Fruit fly (Drosophila melanogaster) whole organism, embryonic: ENCODE measurements around the gene CG18622.

ENCODE experiments used
- Antp ChIP-seq: fragments of 200-800 bp; sonication (Bioruptor generic); optimal IDR thresholded peaks from 3 replicates; lab custom pipeline; 2016; ENCODE audit warnings: missing biosample characterization, missing genetic modification characterization
- Awh ChIP-seq: fragments of 200-800 bp; sonication (Bioruptor generic); IDR thresholded peaks from 2 replicates; pipeline ENCODE4, ENCODE4 v1.3.6; 2022; ENCODE audit warnings: missing biosample characterization, missing genetic modification characterization
- Bdp1 ChIP-seq: fragments of 200-800 bp; sonication (Bioruptor generic); optimal IDR thresholded peaks from 3 replicates; lab custom pipeline; 2016; ENCODE audit warnings: missing biosample characterization, missing genetic modification characterization
- CG10959 ChIP-seq: fragments of 200-800 bp; sonication (Bioruptor generic); IDR thresholded peaks from 2 replicates; pipeline ENCODE4 v1.3.6; 2022; ENCODE audit warnings: missing biosample characterization, missing genetic modification characterization
- CG11696 ChIP-seq: fragments of 200-800 bp; sonication (Bioruptor generic); IDR thresholded peaks from 2 replicates; pipeline ENCODE4 v1.3.6; 2022; ENCODE audit warnings: missing biosample characterization, missing genetic modification characterization
- CG1233 ChIP-seq: fragments of 200-800 bp; sonication (Bioruptor generic); optimal IDR thresholded peaks from 4 replicates; lab custom pipeline; 2018; ENCODE audit warnings: missing biosample characterization, mild to moderate bottlenecking, missing genetic modification characterization
- CG15073 ChIP-seq: fragments of 200-800 bp; sonication (Bioruptor generic); optimal IDR thresholded peaks from 2 replicates; lab custom pipeline; 2016; ENCODE audit warnings: missing biosample characterization, missing genetic modification characterization
- CG15479 ChIP-seq: fragments of 200-800 bp; sonication (Bioruptor generic); optimal IDR thresholded peaks from 3 replicates; lab custom pipeline; 2019; ENCODE audit warnings: missing biosample characterization, mild to moderate bottlenecking, missing genetic modification characterization, moderate library complexity
- CG15514 ChIP-seq: fragments of 200-800 bp; sonication (Bioruptor generic); optimal IDR thresholded peaks from 3 replicates; lab custom pipeline; 2017; ENCODE audit warnings: missing biosample characterization, missing genetic modification characterization, mild to moderate bottlenecking, moderate library complexity, missing genetic modification reagents
- CG18476 ChIP-seq: fragments of 200-800 bp; sonication (Bioruptor generic); optimal IDR thresholded peaks from 2 replicates; lab custom pipeline; 2016; ENCODE audit warnings: missing biosample characterization, mild to moderate bottlenecking, missing genetic modification characterization
- CG2875 ChIP-seq: fragments of 200-800 bp; sonication (Bioruptor generic); optimal IDR thresholded peaks from 2 replicates; lab custom pipeline; 2017; ENCODE audit warnings: missing biosample characterization, mild to moderate bottlenecking, missing genetic modification characterization, missing genetic modification reagents
- CG33213 ChIP-seq: fragments of 200-800 bp; sonication (Bioruptor generic); optimal IDR thresholded peaks from 3 replicates; lab custom pipeline; 2016; ENCODE audit warnings: missing biosample characterization, missing genetic modification characterization
- CG4820 ChIP-seq: fragments of 200-800 bp; sonication (Bioruptor generic); optimal IDR thresholded peaks from 3 replicates; lab custom pipeline; 2016; ENCODE audit warnings: missing biosample characterization, missing genetic modification characterization
- CG7963 ChIP-seq: fragments of 200-800 bp; sonication (Bioruptor generic); IDR thresholded peaks from 3 replicates; pipeline ENCODE4 v1.3.6; 2022; ENCODE audit warnings: missing biosample characterization, missing genetic modification characterization; ENCODE audit not compliant: partially characterized antibody
- CG8478 ChIP-seq: fragments of >200 bp; optimal IDR thresholded peaks from 2 replicates; lab custom pipeline; 2018
- CG9437 ChIP-seq: fragments of 200-800 bp; sonication (Bioruptor generic); optimal IDR thresholded peaks from 2 replicates; lab custom pipeline; 2018; ENCODE audit warnings: missing biosample characterization, mild to moderate bottlenecking, missing genetic modification characterization
- D ChIP-seq, 2 experiments: fragments of 200-800 bp in 1 of 2; fragments of >200 bp in 1 of 2; sonication (Bioruptor generic) in 1 of 2; optimal IDR thresholded peaks; 2 replicates in 1 of 2; 3 replicates in 1 of 2; lab custom pipeline; 2017; ENCODE audit warnings: mild to moderate bottlenecking in 1 of 2, missing biosample characterization in 1 of 2, missing genetic modification characterization in 1 of 2, missing genetic modification reagents in 1 of 2
- GATAe ChIP-seq: fragments of 200-800 bp; sonication (Bioruptor generic); conservative IDR thresholded peaks from 2 replicates; pipeline ENCODE4 v1.3.6; 2022; ENCODE audit warnings: missing biosample characterization, missing genetic modification characterization
- Gsc ChIP-seq: fragments of 200-800 bp; sonication (Bioruptor generic); IDR thresholded peaks from 2 replicates; pipeline ENCODE4 v1.3.6; 2022; ENCODE audit warnings: missing biosample characterization, missing genetic modification characterization
- HLH3B ChIP-seq: fragments of 200-800 bp; sonication (Bioruptor generic); IDR thresholded peaks from 2 replicates; pipeline ENCODE4 v1.3.6; 2022; ENCODE audit warnings: missing biosample characterization, missing genetic modification characterization
- HLH4C ChIP-seq: fragments of 200-800 bp; sonication (Bioruptor generic); IDR thresholded peaks from 3 replicates; pipeline ENCODE4 v1.3.6; 2022; ENCODE audit warnings: missing biosample characterization, missing genetic modification characterization; ENCODE audit not compliant: partially characterized antibody
- HmgD ChIP-seq: fragments of 200-800 bp; sonication (Bioruptor generic); optimal IDR thresholded peaks from 3 replicates; lab custom pipeline; 2016; ENCODE audit warnings: missing biosample characterization, missing genetic modification characterization
- Poxn ChIP-seq: fragments of 200-800 bp; sonication (Bioruptor generic); IDR thresholded peaks from 2 replicates; pipeline ENCODE4 v1.3.6; 2022; ENCODE audit warnings: missing biosample characterization, missing genetic modification characterization
- Sry-δ ChIP-seq: fragments of 200-800 bp; sonication (Bioruptor generic); optimal IDR thresholded peaks from 2 replicates; lab custom pipeline; 2016; ENCODE audit warnings: missing biosample characterization, missing genetic modification characterization
- Trl ChIP-seq, 3 experiments: fragments of >200 bp in 2 of 3; fragments of 200-800 bp in 1 of 3; sonication (Bioruptor generic) in 1 of 3; optimal IDR thresholded peaks; 2 replicates in 1 of 3; 3 replicates in 2 of 3; lab custom pipeline; 2016 to 2017; ENCODE audit warnings: missing biosample characterization in 1 of 3, missing genetic modification characterization in 1 of 3
- Vsx1 ChIP-seq: fragments of 200-800 bp; sonication (Bioruptor generic); optimal IDR thresholded peaks from 2 replicates; lab custom pipeline; 2017; ENCODE audit warnings: missing biosample characterization, mild to moderate bottlenecking, missing genetic modification characterization, missing genetic modification reagents
- YL-1 ChIP-seq: fragments of 200-800 bp; sonication (Bioruptor generic); optimal IDR thresholded peaks from 3 replicates; lab custom pipeline; 2017; ENCODE audit warnings: missing biosample characterization, mild to moderate bottlenecking, missing genetic modification characterization
- amos ChIP-seq: fragments of 200-800 bp; sonication (Bioruptor generic); IDR thresholded peaks from 2 replicates; pipeline ENCODE4 v1.3.6; 2022; ENCODE audit warnings: missing biosample characterization, missing genetic modification characterization; ENCODE audit not compliant: partially characterized antibody
- bowl ChIP-seq: fragments of 200-800 bp; sonication (Bioruptor generic); IDR thresholded peaks from 2 replicates; pipeline ENCODE4 v1.3.6; 2022; ENCODE audit warnings: missing biosample characterization, missing genetic modification characterization
- eve ChIP-seq, 2 experiments: fragments of >200 bp; optimal IDR thresholded peaks; 2 replicates each; lab custom pipeline; 2017; ENCODE audit warnings: missing biosample characterization in 2 of 2, missing genetic modification characterization in 2 of 2
- exex ChIP-seq: fragments of 200-800 bp; sonication (Bioruptor generic); optimal IDR thresholded peaks from 4 replicates; lab custom pipeline; 2018; ENCODE audit warnings: missing biosample characterization, mild to moderate bottlenecking, missing genetic modification characterization, moderate library complexity
- fd3F ChIP-seq: fragments of 200-800 bp; sonication (Bioruptor generic); optimal IDR thresholded peaks from 2 replicates; lab custom pipeline; 2018; ENCODE audit warnings: missing biosample characterization, mild to moderate bottlenecking, missing genetic modification characterization, moderate library complexity
- fd96Cb ChIP-seq: fragments of 200-800 bp; sonication (Bioruptor generic); optimal IDR thresholded peaks from 2 replicates; lab custom pipeline; 2018; ENCODE audit warnings: missing biosample characterization, mild to moderate bottlenecking, missing genetic modification characterization, moderate library complexity
- gro ChIP-seq: fragments of 200-800 bp; sonication (Bioruptor generic); optimal IDR thresholded peaks from 2 replicates; lab custom pipeline; 2016; ENCODE audit warnings: missing biosample characterization, missing genetic modification characterization
- her ChIP-seq: fragments of 200-800 bp; sonication (Bioruptor generic); optimal IDR thresholded peaks from 2 replicates; lab custom pipeline; 2016; ENCODE audit warnings: missing biosample characterization, missing genetic modification characterization
- kah ChIP-seq: fragments of 200-800 bp; sonication (Bioruptor generic); optimal IDR thresholded peaks from 2 replicates; lab custom pipeline; 2018; ENCODE audit warnings: missing biosample characterization, mild to moderate bottlenecking, missing genetic modification characterization
- nau ChIP-seq: fragments of 200-800 bp; sonication (Bioruptor generic); optimal IDR thresholded peaks from 3 replicates; lab custom pipeline; 2017; ENCODE audit warnings: missing biosample characterization, mild to moderate bottlenecking, missing genetic modification characterization, missing genetic modification reagents
- rib ChIP-seq: fragments of 200-800 bp; sonication (Bioruptor generic); IDR thresholded peaks from 2 replicates; pipeline ENCODE4 v1.3.6; 2022; ENCODE audit warnings: missing biosample characterization, missing genetic modification characterization
- row ChIP-seq: fragments of 200-800 bp; sonication (Bioruptor generic); IDR thresholded peaks from 3 replicates; pipeline ENCODE4 v1.3.6; 2022; ENCODE audit warnings: missing biosample characterization, missing genetic modification characterization
- sd ChIP-seq: fragments of 200-800 bp; sonication (Bioruptor generic); optimal IDR thresholded peaks from 3 replicates; lab custom pipeline; 2018; ENCODE audit warnings: missing biosample characterization, mild to moderate bottlenecking, missing genetic modification characterization, moderate library complexity
- trh ChIP-seq: fragments of 200-800 bp; sonication (Bioruptor generic); optimal IDR thresholded peaks from 2 replicates; lab custom pipeline; 2016; ENCODE audit warnings: missing biosample characterization, missing genetic modification characterization
- unc-4 ChIP-seq: fragments of 200-800 bp; sonication (Bioruptor generic); IDR thresholded peaks from 2 replicates; pipeline ENCODE4 v1.3.6; 2022; ENCODE audit warnings: missing biosample characterization, missing genetic modification characterization; ENCODE audit not compliant: partially characterized antibody
- zen ChIP-seq: fragments of 200-800 bp; sonication (Bioruptor generic); optimal IDR thresholded peaks from 3 replicates; lab custom pipeline; 2018; ENCODE audit warnings: missing biosample characterization, mild to moderate bottlenecking, missing genetic modification characterization, moderate library complexity
- zf30C ChIP-seq: fragments of 200-800 bp; sonication (Bioruptor generic); optimal IDR thresholded peaks from 3 replicates; lab custom pipeline; 2018; ENCODE audit warnings: missing biosample characterization, mild to moderate bottlenecking, missing genetic modification characterization

CG18622 gene

DNA sequence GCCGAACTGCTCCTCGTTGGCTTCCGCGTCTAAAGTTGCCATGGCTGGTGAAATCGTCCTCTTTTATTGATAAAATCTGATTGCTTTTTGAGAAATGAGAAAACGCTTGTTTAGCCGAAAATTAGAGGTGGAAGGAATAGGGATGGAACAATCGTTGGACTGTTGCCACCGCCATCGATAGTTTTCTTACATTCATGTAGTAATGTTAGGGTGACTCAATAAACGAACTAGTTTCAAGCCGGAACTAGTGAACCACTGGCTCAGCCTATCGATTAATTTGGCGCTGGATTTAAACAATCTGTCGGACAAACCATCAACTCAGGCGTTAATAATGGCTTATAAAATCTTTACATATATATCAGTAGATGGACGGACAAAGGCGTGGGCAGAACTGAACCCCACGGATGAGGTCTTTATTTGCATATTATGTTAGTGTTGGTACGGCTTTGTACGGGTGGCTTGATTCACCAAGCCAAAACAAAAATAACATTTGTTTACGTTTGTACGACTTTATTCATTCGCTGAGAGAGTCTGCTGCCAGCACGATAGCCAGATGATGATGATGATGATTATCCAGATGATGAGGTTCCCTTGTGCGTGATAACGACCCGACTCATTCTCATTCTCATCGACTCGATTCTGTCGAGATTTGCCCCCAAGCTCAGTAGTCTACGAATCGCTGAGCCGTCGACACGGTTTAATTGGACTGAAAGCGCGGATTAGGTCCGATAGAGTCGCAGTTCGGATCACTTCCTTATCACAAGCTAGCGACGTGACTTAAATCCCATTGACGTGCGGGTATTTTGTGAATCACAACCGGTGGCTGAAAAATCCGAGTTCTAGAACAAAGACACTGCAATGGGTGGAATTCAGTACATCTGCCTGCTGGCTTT lies 14.9 kb upstream of the CG18622 start, which contains the start of the genes Sf3a1 and Irc (continued):
- TF ChIP-seq YL-1 (peak; percentile 73), CG8478 (lab: Kevin White, UChicago) (no peak), CG7963 (peak; percentile 90), fd3F (no peak), Sry-δ (GFP tag; lab: Kevin White, UChicago) (peak; percentile 100), CG1233 (GFP tag; lab: Kevin White, UChicago) (no peak), Antp (GFP tag; lab: Kevin White, UChicago) (peak; percentile 19), sd (no peak), rib (GFP tag; lab: Robert Waterston, UW) (0 out of 2 replicates have a peak, but pooled peaks have one; percentile 14), her (peak; percentile 73), Poxn (GFP tag; lab: Robert Waterston, UW) (no peak), nau (GFP tag; lab: Kevin White, UChicago) (no peak), Awh (GFP tag; lab: Robert Waterston, UW) (no peak), bowl (GFP tag; lab: Robert Waterston, UW) (no peak), D (optimal IDR thresholded peaks at IDR 0.05; lab: Kevin White, UChicago) (no peak), D (GFP tag; optimal IDR thresholded peaks at IDR 0.05; lab: Kevin White, UChicago) (no peak), Trl (optimal IDR thresholded peaks at IDR 0.05; lab: Kevin White, UChicago) (no peak), Trl (GFP tag; optimal IDR thresholded peaks at IDR 0.05; lab: Kevin White, UChicago) (peak; percentile 45), amos (GFP tag; lab: Robert Waterston, UW) (peak; percentile 98), CG15514 (GFP tag; lab: Kevin White, UChicago) (peak; percentile 100), gro (peak; percentile 52), CG10959 (GFP tag; lab: Robert Waterston, UW) (no peak), HLH3B (no peak), exex (tag; lab: Kevin White, UChicago) (no peak), CG15073 (no peak), CG33213 (GFP tag; lab: Kevin White, UChicago) (peak; percentile 62), unc-4 (GFP tag; lab: Robert Waterston, UW) (peak; percentile 96), kah (GFP tag; lab: Kevin White, UChicago) (no peak), HmgD (GFP tag; lab: Kevin White, UChicago) (peak; percentile 87), HLH4C (GFP tag; lab: Robert Waterston, UW) (peak; percentile 92), Vsx1 (GFP tag; lab: Kevin White, UChicago) (no peak), Gsc (GFP tag; lab: Robert Waterston, UW) (no peak), trh (GFP tag; lab: Kevin White, UChicago) (no peak), CG4820 (GFP tag; lab: Kevin White, UChicago) (no peak), Bdp1 (GFP tag; lab: Kevin White, UChicago) (no peak), zen (tag; lab: Kevin White, UChicago) (no peak), CG11696 (no peak), eve (GFP tag; optimal IDR thresholded peaks at IDR 0.05; lab: Kevin White, UChicago) (no peak), fd96Cb (tag; lab: Kevin White, UChicago) (no peak), CG2875 (GFP tag; lab: Kevin White, UChicago) (no peak), zf30C (GFP tag; lab: Kevin White, UChicago) (no peak), GATAe (no peak), row (GFP tag; lab: Robert Waterston, UW) (peak; percentile 87), CG15479 (no peak), CG18476 (no peak), CG9437 (no peak)
